Worm (Caenorhabditis elegans) whole organism, L3 larva: ENCODE results near the gene str-9.

Experiments
- ama-1 ChIP-seq: fragments of 150-350 bp; optimal IDR thresholded peaks from 2 replicates; lab custom pipeline; 2018
- pha-4 ChIP-seq: fragments of 150-350 bp; optimal IDR thresholded peaks from 2 replicates; lab custom pipeline; 2014; ENCODE audit warnings: missing biosample characterization, missing genetic modification reagents, missing genetic modification characterization
- snpc-4 ChIP-seq: fragments of 150-350 bp; optimal IDR thresholded peaks from 2 replicates; lab custom pipeline; 2014; ENCODE audit warnings: missing biosample characterization, missing genetic modification characterization

DNA sequence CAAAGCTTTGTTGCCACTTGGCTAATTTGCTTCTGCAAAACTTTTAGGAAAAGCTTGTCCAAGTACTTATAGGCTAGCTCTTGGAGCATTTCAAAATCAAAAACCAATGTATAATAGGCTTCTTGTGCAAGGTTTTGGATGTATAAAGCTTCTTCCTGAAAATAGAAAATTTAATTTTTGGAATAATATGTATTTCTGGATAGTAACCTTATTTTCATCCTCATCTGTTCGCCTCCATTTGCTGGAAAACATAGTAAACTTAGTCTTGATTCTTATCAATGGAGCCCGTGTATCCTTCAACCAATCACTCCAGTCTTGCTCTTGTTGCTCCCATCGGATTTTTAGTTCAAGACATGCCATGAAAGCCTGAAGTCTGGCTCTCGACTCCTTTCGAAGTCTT, 41.9 kb upstream of the str-9 start, which contains the start of gene Y6E2A.4:
- TF ChIP-seq pha-4 (tag; lab: Kevin White, UChicago) = no peak
- TF ChIP-seq snpc-4 (tag; lab: Kevin White, UChicago) = no peak
- TF ChIP-seq ama-1 = no peak
